Fruit fly (Drosophila melanogaster): ENCODE data around the gene eIF5B.

Gene eIF5B

dm6 chr3L:3440116-3440515 is 20.7 kb downstream of the eIF5B start (continued):
- TF ChIP-seq CG6276 (GFP tag; optimal IDR thresholded peaks at IDR 0.05), result peak; percentile 20
- no peak for TF ChIP-seq net (GFP tag; optimal IDR thresholded peaks at IDR 0.05)
- no peak for TF ChIP-seq CG31627 (GFP tag; optimal IDR thresholded peaks at IDR 0.05)
- TF ChIP-seq CG6854 (GFP tag; optimal IDR thresholded peaks at IDR 0.05), result no peak
- no peak for TF ChIP-seq Eip93F (GFP tag; optimal IDR thresholded peaks at IDR 0.05)
- TF ChIP-seq CG1621 (tag; optimal IDR thresholded peaks at IDR 0.05), result no peak
- TF ChIP-seq CG8319 (GFP tag; optimal IDR thresholded peaks at IDR 0.05), result no peak
- no peak for TF ChIP-seq Sox15 (GFP tag; optimal IDR thresholded peaks at IDR 0.05)
- TF ChIP-seq CG7368 (GFP tag; optimal IDR thresholded peaks at IDR 0.05), result no peak
- no peak for TF ChIP-seq CG3919 (GFP tag; optimal IDR thresholded peaks at IDR 0.05)
- no peak for TF ChIP-seq fkh (GFP tag; optimal IDR thresholded peaks at IDR 0.05)
- peak; percentile 2 for TF ChIP-seq pdm3 (GFP tag; optimal IDR thresholded peaks at IDR 0.05)
- TF ChIP-seq OdsH (GFP tag; optimal IDR thresholded peaks at IDR 0.05), result peak; percentile 17
- no peak for TF ChIP-seq CG34406 (GFP tag; optimal IDR thresholded peaks at IDR 0.05)
- TF ChIP-seq CG11762 (GFP tag; optimal IDR thresholded peaks at IDR 0.05; ENCODE audit: insufficient read depth), result no peak
- TF ChIP-seq Hr39 (GFP tag; optimal IDR thresholded peaks at IDR 0.05), result no peak
- no peak for TF ChIP-seq CG11902 (GFP tag; optimal IDR thresholded peaks at IDR 0.05)
- no peak for TF ChIP-seq CG6163 (GFP tag; IDR thresholded peaks at IDR 0.05)
- no peak for TF ChIP-seq vri (GFP tag; optimal IDR thresholded peaks at IDR 0.05)
- no peak for TF ChIP-seq salr (GFP tag; optimal IDR thresholded peaks at IDR 0.05)
- no peak for TF ChIP-seq topi (GFP tag; optimal IDR thresholded peaks at IDR 0.05)
- peak; percentile 20 for TF ChIP-seq CG10631 (GFP tag; optimal IDR thresholded peaks at IDR 0.05)
- TF ChIP-seq eg (GFP tag; IDR thresholded peaks at IDR 0.05), result peak; percentile 65

DNA sequence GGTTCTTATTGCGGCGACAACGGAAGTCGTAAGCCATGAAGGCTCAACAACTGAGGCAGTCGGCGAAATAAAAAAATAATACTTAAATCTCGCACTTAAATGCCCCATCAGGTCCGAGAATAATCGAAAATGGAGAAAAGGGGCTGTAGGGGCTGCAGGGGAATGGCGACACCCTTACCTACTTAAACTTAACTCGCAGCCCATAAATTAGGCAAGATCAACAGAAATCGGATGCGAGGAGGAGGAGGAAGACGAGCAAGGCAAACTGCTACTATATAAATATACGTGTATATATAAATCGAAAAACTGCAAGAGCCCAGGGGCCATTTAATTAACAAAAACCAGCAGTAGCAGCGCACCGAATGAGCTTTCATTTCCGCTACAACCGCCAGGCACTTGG is 21.2 kb downstream of the eIF5B start:
- TF ChIP-seq ss (GFP tag; optimal IDR thresholded peaks at IDR 0.05), result peak in 1 of 2 experiments; percentile 29
- TF ChIP-seq Eip78C (GFP tag), result peak; percentile 1
- TF ChIP-seq fd59A (GFP tag; optimal IDR thresholded peaks at IDR 0.05), result no peak

dm6 chr3L:3438473-3438872 is 22.3 kb downstream of the eIF5B start:
- TF ChIP-seq fd85E (GFP tag; optimal IDR thresholded peaks at IDR 0.05), result no peak
- TF ChIP-seq dac (GFP tag; optimal IDR thresholded peaks at IDR 0.05), result no peak
- peak in 1 of 2 experiments; percentile 6 for TF ChIP-seq salr (GFP tag; optimal IDR thresholded peaks at IDR 0.05)
- peak; percentile 24 for TF ChIP-seq Hr39 (GFP tag; optimal IDR thresholded peaks at IDR 0.05)
- peak; percentile 47 for TF ChIP-seq Ets96B (tag; optimal IDR thresholded peaks at IDR 0.05)
- no peak for TF ChIP-seq Ets21C (GFP tag; optimal IDR thresholded peaks at IDR 0.05)
- TF ChIP-seq CG6163 (GFP tag; IDR thresholded peaks at IDR 0.05), result no peak
- TF ChIP-seq fd59A (GFP tag; optimal IDR thresholded peaks at IDR 0.05), result no peak
- TF ChIP-seq vri (GFP tag; optimal IDR thresholded peaks at IDR 0.05), result no peak
- peak; percentile 11 for TF ChIP-seq OdsH (GFP tag; optimal IDR thresholded peaks at IDR 0.05)
- TF ChIP-seq Gug (GFP tag; IDR thresholded peaks at IDR 0.05), result 0 out of 2 replicates have a peak, but pooled peaks have one; percentile 12
- TF ChIP-seq Hr4 (GFP tag; optimal IDR thresholded peaks at IDR 0.05), result peak; percentile 12
- no peak for TF ChIP-seq Blimp-1 (GFP tag; optimal IDR thresholded peaks at IDR 0.05)
- TF ChIP-seq CG3032 (tag; optimal IDR thresholded peaks at IDR 0.05), result peak; percentile 42
- TF ChIP-seq cyc (GFP tag; optimal IDR thresholded peaks at IDR 0.05), result no peak
- no peak for TF ChIP-seq CG8319 (GFP tag; optimal IDR thresholded peaks at IDR 0.05)
- TF ChIP-seq Eip75B (GFP tag; optimal IDR thresholded peaks at IDR 0.05), result peak; percentile 11
- TF ChIP-seq Eip78C (GFP tag), result peak; percentile 82
- no peak for TF ChIP-seq CG6808 (GFP tag; optimal IDR thresholded peaks at IDR 0.05)
- no peak for TF ChIP-seq CG16779 (tag; optimal IDR thresholded peaks at IDR 0.05)
- TF ChIP-seq CG15336 (GFP tag; IDR thresholded peaks at IDR 0.05), result peak; percentile 20; the same call in 1 of the 2 replicates
- no peak for TF ChIP-seq CG6276 (GFP tag; optimal IDR thresholded peaks at IDR 0.05)
- TF ChIP-seq Hr38 (GFP tag; optimal IDR thresholded peaks at IDR 0.05), result no peak
- TF ChIP-seq dsx (GFP tag; optimal IDR thresholded peaks at IDR 0.05; ENCODE audit: poor library complexity, severe bottlenecking), result peak; percentile 9
- no peak for TF ChIP-seq CG11294 (GFP tag; IDR thresholded peaks at IDR 0.05)
- TF ChIP-seq CG1621 (tag; optimal IDR thresholded peaks at IDR 0.05), result no peak
- TF ChIP-seq CG10631 (GFP tag; optimal IDR thresholded peaks at IDR 0.05), result peak; percentile 4
- peak; percentile 26 for TF ChIP-seq CG3919 (GFP tag; optimal IDR thresholded peaks at IDR 0.05)
- no peak for TF ChIP-seq CG4318 (GFP tag; optimal IDR thresholded peaks at IDR 0.05)
- peak; percentile 24 for TF ChIP-seq lz (GFP tag; optimal IDR thresholded peaks at IDR 0.05)
- peak; percentile 21 for TF ChIP-seq Sox14 (GFP tag; optimal IDR thresholded peaks at IDR 0.05)
- TF ChIP-seq achi (GFP tag; optimal IDR thresholded peaks at IDR 0.05), result peak; percentile 36
- peak; percentile 26 for TF ChIP-seq CG6792 (GFP tag; optimal IDR thresholded peaks at IDR 0.05)
- TF ChIP-seq eg (GFP tag; IDR thresholded peaks at IDR 0.05), result no peak
- peak; percentile 50 for TF ChIP-seq CG34406 (GFP tag; optimal IDR thresholded peaks at IDR 0.05)
